Fruit fly (Drosophila melanogaster) whole organism, adult: ENCODE measurements around the gene CG33645.

Experiments used
- CG14711 ChIP-seq: fragments of 200-800 bp; sonication (Bioruptor generic); optimal IDR thresholded peaks from 2 replicates; lab custom pipeline; 2018; ENCODE audit warnings: missing biosample characterization, mild to moderate bottlenecking, missing genetic modification characterization, moderate library complexity
- CG33017 ChIP-seq: fragments of 200-800 bp; sonication (Bioruptor generic); optimal IDR thresholded peaks from 2 replicates; lab custom pipeline; 2018; ENCODE audit warnings: missing biosample characterization, mild to moderate bottlenecking, missing genetic modification characterization, moderate library complexity
- CG7045 ChIP-seq: fragments of 200-800 bp; sonication (Bioruptor generic); optimal IDR thresholded peaks from 2 replicates; lab custom pipeline; 2017; ENCODE audit warnings: missing biosample characterization, mild to moderate bottlenecking, missing genetic modification characterization
- Crg-1 ChIP-seq: fragments of 200-800 bp; sonication (Bioruptor generic); optimal IDR thresholded peaks from 2 replicates; lab custom pipeline; 2016; ENCODE audit warnings: missing biosample characterization, missing genetic modification characterization
- cic ChIP-seq: fragments of 200-800 bp; sonication (Bioruptor generic); optimal IDR thresholded peaks from 2 replicates; lab custom pipeline; 2017; ENCODE audit warnings: missing biosample characterization, mild to moderate bottlenecking, missing genetic modification characterization, moderate library complexity
- tj ChIP-seq: fragments of 200-800 bp; sonication (Bioruptor generic); optimal IDR thresholded peaks from 3 replicates; lab custom pipeline; 2017; ENCODE audit warnings: missing biosample characterization, mild to moderate bottlenecking, missing genetic modification characterization, moderate library complexity
- toe ChIP-seq: fragments of 200-800 bp; sonication (Bioruptor generic); optimal IDR thresholded peaks from 2 replicates; lab custom pipeline; 2016; ENCODE audit warnings: missing biosample characterization, missing genetic modification characterization

DNA sequence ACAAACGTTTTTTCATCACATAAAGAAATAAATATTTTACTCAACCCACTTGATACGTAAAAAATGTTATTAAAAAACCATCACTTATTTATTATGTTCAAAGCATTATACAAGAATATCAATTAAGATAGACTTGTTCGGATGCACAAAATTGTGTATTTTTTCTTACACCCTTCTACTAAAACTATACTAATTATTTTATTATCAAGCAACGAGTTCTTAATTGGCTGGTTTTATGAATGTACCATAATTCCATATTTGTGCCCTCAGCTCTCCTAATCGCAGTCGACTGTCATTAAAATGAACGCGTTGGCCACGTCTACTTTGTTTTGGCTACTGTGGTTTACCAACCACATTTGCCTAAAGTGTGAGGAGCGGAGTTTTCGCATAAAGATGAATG lies 2.9 kb upstream of the CG33645 start, which contains the start of gene CG33642:
- TF ChIP-seq cic (GFP tag; lab: Kevin White, UChicago) (no peak), tj (GFP tag; lab: Kevin White, UChicago) (no peak), Crg-1 (no peak), CG14711 (tag; lab: Kevin White, UChicago) (no peak), CG33017 (tag; lab: Kevin White, UChicago) (no peak), CG7045 (GFP tag; lab: Kevin White, UChicago) (no peak), toe (GFP tag; lab: Kevin White, UChicago) (no peak)
